Fruit fly (Drosophila melanogaster) whole organism, embryonic: ENCODE results near the gene jim.

Experiments
- CG1024 ChIP-seq: fragments of 200-800 bp; sonication (Bioruptor generic); IDR thresholded peaks from 2 replicates; pipeline ENCODE4 v1.3.6; 2022; ENCODE audit warnings: missing biosample characterization, missing genetic modification characterization
- CG10462 ChIP-seq: fragments of 200-800 bp; sonication (Bioruptor generic); optimal IDR thresholded peaks from 2 replicates; lab custom pipeline; 2016; ENCODE audit warnings: missing biosample characterization, missing genetic modification characterization
- CG11247 ChIP-seq: fragments of 200-800 bp; sonication (Bioruptor generic); IDR thresholded peaks from 2 replicates; pipeline ENCODE4 v1.3.6; 2022; ENCODE audit warnings: missing biosample characterization, missing genetic modification characterization
- CG12219 ChIP-seq: fragments of 200-800 bp; sonication (Bioruptor generic); optimal IDR thresholded peaks from 3 replicates; lab custom pipeline; 2018; ENCODE audit warnings: missing biosample characterization, mild to moderate bottlenecking, missing genetic modification characterization
- CG13296 ChIP-seq: fragments of 200-800 bp; sonication (Bioruptor generic); optimal IDR thresholded peaks from 3 replicates; lab custom pipeline; 2018; ENCODE audit warnings: missing biosample characterization, mild to moderate bottlenecking, missing genetic modification characterization
- CG14441 ChIP-seq: fragments of 200-800 bp; sonication (Bioruptor generic); IDR thresholded peaks from 2 replicates; pipeline ENCODE4 v1.3.6; 2022; ENCODE audit warnings: missing biosample characterization, missing genetic modification characterization
- CG14965 ChIP-seq: fragments of 200-800 bp; sonication (Bioruptor generic); optimal IDR thresholded peaks from 2 replicates; lab custom pipeline; 2016; ENCODE audit warnings: missing biosample characterization, missing genetic modification characterization, borderline replicate concordance
- CG16863 ChIP-seq: fragments of 200-800 bp; sonication (Bioruptor generic); optimal IDR thresholded peaks from 3 replicates; lab custom pipeline; 2016; ENCODE audit warnings: missing biosample characterization, missing genetic modification characterization
- CG17568 ChIP-seq: fragments of 200-800 bp; sonication (Bioruptor generic); optimal IDR thresholded peaks from 2 replicates; lab custom pipeline; 2018; ENCODE audit warnings: missing biosample characterization, mild to moderate bottlenecking, missing genetic modification characterization, moderate library complexity
- CG2116 ChIP-seq: fragments of 200-800 bp; sonication (Bioruptor generic); optimal IDR thresholded peaks from 3 replicates; lab custom pipeline; 2018; ENCODE audit warnings: missing biosample characterization, mild to moderate bottlenecking, missing genetic modification characterization
- CG32532 ChIP-seq: fragments of 200-800 bp; sonication (Bioruptor generic); IDR thresholded peaks from 2 replicates; pipeline ENCODE4 v1.3.6; 2022; ENCODE audit warnings: missing biosample characterization, missing genetic modification characterization
- CG33557 ChIP-seq: fragments of 200-800 bp; sonication (Bioruptor generic); optimal IDR thresholded peaks from 2 replicates; lab custom pipeline; 2019; ENCODE audit warnings: missing biosample characterization, mild to moderate bottlenecking, missing genetic modification characterization, moderate library complexity
- CG4282 ChIP-seq: fragments of 200-800 bp; sonication (Bioruptor generic); optimal IDR thresholded peaks from 2 replicates; lab custom pipeline; 2016; ENCODE audit warnings: missing biosample characterization, missing genetic modification characterization
- CG4730 ChIP-seq: fragments of 200-800 bp; sonication (Bioruptor generic); IDR thresholded peaks from 2 replicates; pipeline ENCODE4 v1.3.6; 2022; ENCODE audit warnings: missing biosample characterization, missing genetic modification characterization
- CG4820 ChIP-seq: fragments of 200-800 bp; sonication (Bioruptor generic); optimal IDR thresholded peaks from 3 replicates; lab custom pipeline; 2016; ENCODE audit warnings: missing biosample characterization, missing genetic modification characterization
- CG5953 ChIP-seq: fragments of 200-800 bp; sonication (Bioruptor generic); IDR thresholded peaks from 2 replicates; pipeline ENCODE4 v1.3.6; 2022; ENCODE audit warnings: missing biosample characterization, missing genetic modification characterization
- CG7271 ChIP-seq: fragments of 200-800 bp; sonication (Bioruptor generic); optimal IDR thresholded peaks from 2 replicates; lab custom pipeline; 2018; ENCODE audit warnings: missing biosample characterization, mild to moderate bottlenecking, missing genetic modification characterization, moderate library complexity
- CG8281 ChIP-seq: fragments of 200-800 bp; sonication (Bioruptor generic); optimal IDR thresholded peaks from 2 replicates; lab custom pipeline; 2018; ENCODE audit warnings: missing biosample characterization, mild to moderate bottlenecking, missing genetic modification characterization, moderate library complexity
- CG9727 ChIP-seq: fragments of 200-800 bp; sonication (Bioruptor generic); optimal IDR thresholded peaks from 3 replicates; lab custom pipeline; 2017; ENCODE audit warnings: missing biosample characterization, mild to moderate bottlenecking, missing genetic modification characterization
- CG9797 ChIP-seq: fragments of 200-800 bp; sonication (Bioruptor generic); optimal IDR thresholded peaks from 3 replicates; lab custom pipeline; 2018; ENCODE audit warnings: missing biosample characterization, mild to moderate bottlenecking, missing genetic modification characterization
- CoRest ChIP-seq: fragments of 200-800 bp; sonication (Bioruptor generic); optimal IDR thresholded peaks from 3 replicates; lab custom pipeline; 2018; ENCODE audit warnings: missing biosample characterization, mild to moderate bottlenecking, missing genetic modification characterization, moderate library complexity
- Dll ChIP-seq: fragments of 200-800 bp; sonication (Bioruptor generic); IDR thresholded peaks from 4 replicates; pipeline ENCODE4 v1.3.6; 2022; ENCODE audit warnings: missing biosample characterization, missing genetic modification characterization; ENCODE audit not compliant: partially characterized antibody
- Fer2 ChIP-seq: fragments of 200-800 bp; sonication (Bioruptor generic); optimal IDR thresholded peaks from 2 replicates; lab custom pipeline; 2018; ENCODE audit warnings: missing biosample characterization, mild to moderate bottlenecking, missing genetic modification characterization, moderate library complexity
- GATAe ChIP-seq: fragments of 200-800 bp; sonication (Bioruptor generic); conservative IDR thresholded peaks from 2 replicates; pipeline ENCODE4 v1.3.6; 2022; ENCODE audit warnings: missing biosample characterization, missing genetic modification characterization
- HLH4C ChIP-seq: fragments of 200-800 bp; sonication (Bioruptor generic); IDR thresholded peaks from 3 replicates; pipeline ENCODE4 v1.3.6; 2022; ENCODE audit warnings: missing biosample characterization, missing genetic modification characterization; ENCODE audit not compliant: partially characterized antibody
- Kr ChIP-seq: fragments of 200-800 bp; sonication (Bioruptor generic); optimal IDR thresholded peaks from 2 replicates; lab custom pipeline; 2017; ENCODE audit warnings: missing biosample characterization, mild to moderate bottlenecking, missing genetic modification characterization
- Lhr ChIP-seq: fragments of 200-800 bp; sonication (Bioruptor generic); optimal IDR thresholded peaks from 3 replicates; lab custom pipeline; 2017; ENCODE audit warnings: mild to moderate bottlenecking, missing biosample characterization, missing genetic modification reagents, missing genetic modification characterization
- Myb ChIP-seq: fragments of 200-800 bp; sonication (Bioruptor generic); optimal IDR thresholded peaks from 2 replicates; lab custom pipeline; 2016; ENCODE audit warnings: missing biosample characterization, missing genetic modification characterization
- Nf-YC ChIP-seq: fragments of 200-800 bp; optimal IDR thresholded peaks from 3 replicates; lab custom pipeline; 2019; ENCODE audit warnings: missing biosample characterization, mild to moderate bottlenecking, missing genetic modification characterization, moderate library complexity
- PHDP ChIP-seq: fragments of 200-800 bp; sonication (Bioruptor generic); optimal IDR thresholded peaks from 3 replicates; lab custom pipeline; 2018; ENCODE audit warnings: missing biosample characterization, mild to moderate bottlenecking, missing genetic modification characterization, moderate library complexity
- Ptx1 ChIP-seq: fragments of 200-800 bp; sonication (Bioruptor generic); IDR thresholded peaks from 2 replicates; pipeline ENCODE4 v1.3.6; 2022; ENCODE audit warnings: missing biosample characterization, missing genetic modification characterization
- Rx ChIP-seq: fragments of 200-800 bp; sonication (Bioruptor generic); IDR thresholded peaks from 2 replicates; pipeline ENCODE4 v1.3.6; 2022; ENCODE audit warnings: missing biosample characterization, missing genetic modification characterization
- Sox100B ChIP-seq: fragments of 200-800 bp; sonication (Bioruptor generic); optimal IDR thresholded peaks from 3 replicates; lab custom pipeline; 2018; ENCODE audit warnings: missing biosample characterization, mild to moderate bottlenecking, missing genetic modification characterization
- ase ChIP-seq: fragments of 200-800 bp; sonication (Bioruptor generic); IDR thresholded peaks from 3 replicates; pipeline ENCODE4 v1.3.6; 2022; ENCODE audit warnings: missing biosample characterization, missing genetic modification characterization
- cato ChIP-seq: fragments of 200-800 bp; sonication (Bioruptor generic); optimal IDR thresholded peaks from 2 replicates; lab custom pipeline; 2016; ENCODE audit warnings: missing biosample characterization, missing genetic modification characterization, borderline replicate concordance
- ftz-f1 ChIP-seq: fragments of 200-800 bp; sonication (Bioruptor generic); optimal IDR thresholded peaks from 2 replicates; lab custom pipeline; 2016; ENCODE audit warnings: missing biosample characterization, missing genetic modification characterization
- gro ChIP-seq: fragments of 200-800 bp; sonication (Bioruptor generic); optimal IDR thresholded peaks from 2 replicates; lab custom pipeline; 2016; ENCODE audit warnings: missing biosample characterization, missing genetic modification characterization
- gsb-n ChIP-seq: fragments of 200-800 bp; sonication (Bioruptor generic); optimal IDR thresholded peaks from 3 replicates; lab custom pipeline; 2018; ENCODE audit warnings: missing biosample characterization, mild to moderate bottlenecking, missing genetic modification characterization
- ham ChIP-seq: fragments of 200-800 bp; sonication (Bioruptor generic); IDR thresholded peaks from 2 replicates; pipeline ENCODE4 v1.3.6; 2022; ENCODE audit warnings: missing biosample characterization, missing genetic modification characterization
- insv ChIP-seq, 2 experiments: fragments of 200-800 bp; sonication (Bioruptor generic); optimal IDR thresholded peaks; 3 replicates each; lab custom pipeline; 2016 to 2018; ENCODE audit warnings: missing biosample characterization in 2 of 2, missing genetic modification characterization in 2 of 2
- jigr1 ChIP-seq: fragments of 200-800 bp; sonication (Bioruptor generic); IDR thresholded peaks from 3 replicates; pipeline ENCODE4 v1.3.6; 2022; ENCODE audit warnings: missing biosample characterization, missing genetic modification characterization
- nerfin-1 ChIP-seq: fragments of 200-800 bp; sonication (Bioruptor generic); optimal IDR thresholded peaks from 3 replicates; lab custom pipeline; 2019; ENCODE audit warnings: missing biosample characterization, mild to moderate bottlenecking, missing genetic modification characterization, moderate library complexity
- oc ChIP-seq: fragments of 200-800 bp; sonication (Bioruptor generic); optimal IDR thresholded peaks from 2 replicates; lab custom pipeline; 2018; ENCODE audit warnings: missing biosample characterization, mild to moderate bottlenecking, missing genetic modification characterization, moderate library complexity
- otp ChIP-seq: fragments of 200-800 bp; sonication (Bioruptor generic); IDR thresholded peaks from 3 replicates; pipeline ENCODE4, ENCODE4 v1.3.6; 2022; ENCODE audit warnings: missing biosample characterization, missing genetic modification characterization
- phol ChIP-seq: fragments of 200-800 bp; sonication (Bioruptor generic); optimal IDR thresholded peaks from 3 replicates; lab custom pipeline; 2018; ENCODE audit warnings: missing biosample characterization, mild to moderate bottlenecking, missing genetic modification characterization, moderate library complexity
- pnt ChIP-seq: fragments of 200-800 bp; sonication (Bioruptor generic); optimal IDR thresholded peaks from 3 replicates; lab custom pipeline; 2016; ENCODE audit warnings: missing biosample characterization, missing genetic modification characterization
- psq ChIP-seq: fragments of 200-800 bp; sonication (Bioruptor generic); optimal IDR thresholded peaks from 2 replicates; lab custom pipeline; 2017; ENCODE audit warnings: missing biosample characterization, missing genetic modification characterization
- repo ChIP-seq: fragments of 200-800 bp; sonication (Bioruptor generic); optimal IDR thresholded peaks from 2 replicates; lab custom pipeline; 2016; ENCODE audit warnings: missing biosample characterization, missing genetic modification characterization
- sd ChIP-seq: fragments of 200-800 bp; sonication (Bioruptor generic); optimal IDR thresholded peaks from 3 replicates; lab custom pipeline; 2018; ENCODE audit warnings: missing biosample characterization, mild to moderate bottlenecking, missing genetic modification characterization, moderate library complexity
- shn ChIP-seq: fragments of 200-800 bp; sonication (Bioruptor generic); optimal IDR thresholded peaks from 3 replicates; lab custom pipeline; 2016; ENCODE audit warnings: missing biosample characterization, missing genetic modification characterization
- zen ChIP-seq: fragments of 200-800 bp; sonication (Bioruptor generic); optimal IDR thresholded peaks from 3 replicates; lab custom pipeline; 2018; ENCODE audit warnings: missing biosample characterization, mild to moderate bottlenecking, missing genetic modification characterization, moderate library complexity

Gene jim

dm6 chr3L:22868070-22868469, 33.1 kb upstream of the jim start, which contains the start of gene EMC4 (continued):
- no peak for TF ChIP-seq insv (GFP tag; optimal IDR thresholded peaks at IDR 0.05; lab: Kevin White, UChicago)
- TF ChIP-seq ftz-f1 (GFP tag; lab: Kevin White, UChicago), result no peak
- TF ChIP-seq HLH4C (GFP tag; lab: Robert Waterston, UW), result peak; percentile 72
- no peak for TF ChIP-seq Kr
- TF ChIP-seq CG1024 (GFP tag; lab: Robert Waterston, UW), result no peak
- no peak for TF ChIP-seq GATAe (GFP tag; lab: Robert Waterston, UW)
- TF ChIP-seq CG10462, result no peak
- no peak for TF ChIP-seq Sox100B (GFP tag; lab: Kevin White, UChicago)
- peak; percentile 76 for TF ChIP-seq Dll (GFP tag; lab: Robert Waterston, UW)
- TF ChIP-seq pnt (GFP tag; lab: Kevin White, UChicago), result no peak
- peak; percentile 28 for TF ChIP-seq CG13296 (GFP tag; lab: Kevin White, UChicago)
- TF ChIP-seq Ptx1 (GFP tag; lab: Robert Waterston, UW), result no peak
- TF ChIP-seq CG9797 (GFP tag; lab: Kevin White, UChicago), result peak; percentile 24
- no peak for TF ChIP-seq CG9727 (GFP tag; lab: Kevin White, UChicago)
- no peak for TF ChIP-seq CG33557
- peak; percentile 14 for TF ChIP-seq nerfin-1
- no peak for TF ChIP-seq cato (GFP tag; lab: Kevin White, UChicago)
- no peak for TF ChIP-seq oc (tag; lab: Kevin White, UChicago)
- peak; percentile 24 for TF ChIP-seq shn (GFP tag; lab: Kevin White, UChicago)
- no peak for TF ChIP-seq ase (GFP tag; lab: Robert Waterston, UW)
- no peak for TF ChIP-seq otp (GFP tag; lab: Robert Waterston, UW)
- peak; percentile 34 for TF ChIP-seq CoRest (tag; lab: Kevin White, UChicago)
- TF ChIP-seq ham, result no peak
- no peak for TF ChIP-seq CG8281 (tag; lab: Kevin White, UChicago)
- TF ChIP-seq CG14441, result no peak
- TF ChIP-seq CG16863 (GFP tag; lab: Kevin White, UChicago), result peak; percentile 35
- TF ChIP-seq CG2116 (GFP tag; lab: Kevin White, UChicago), result peak; percentile 93
- TF ChIP-seq gro (GFP tag; lab: Kevin White, UChicago), result peak; percentile 76
- TF ChIP-seq Myb (GFP tag; lab: Kevin White, UChicago), result peak; percentile 51
- no peak for TF ChIP-seq Rx (GFP tag; lab: Robert Waterston, UW)
- no peak for TF ChIP-seq Fer2 (tag; lab: Kevin White, UChicago)
- TF ChIP-seq jigr1 (GFP tag; lab: Robert Waterston, UW), result no peak
- peak; percentile 15; the same call in 1 of the 2 replicates for TF ChIP-seq CG11247
- no peak for TF ChIP-seq CG4282 (GFP tag; lab: Kevin White, UChicago)
- peak; percentile 8 for TF ChIP-seq CG17568 (GFP tag; lab: Kevin White, UChicago)
- peak; percentile 23; the same call in 1 of the 2 replicates for TF ChIP-seq CG32532 (GFP tag; lab: Robert Waterston, UW)
- TF ChIP-seq phol (tag; lab: Kevin White, UChicago), result peak; percentile 87
- no peak for TF ChIP-seq CG7271 (tag; lab: Kevin White, UChicago)
- peak; percentile 17 for TF ChIP-seq Lhr
- no peak for TF ChIP-seq CG5953 (GFP tag; lab: Robert Waterston, UW)
- TF ChIP-seq CG12219, result no peak
- no peak for TF ChIP-seq psq (GFP tag; lab: Kevin White, UChicago)
- peak; percentile 44 for TF ChIP-seq zen (tag; lab: Kevin White, UChicago)
- TF ChIP-seq sd (tag; lab: Kevin White, UChicago), result no peak
- no peak for TF ChIP-seq CG4820
- TF ChIP-seq PHDP (tag; lab: Kevin White, UChicago), result peak; percentile 15
- TF ChIP-seq CG14965 (GFP tag; lab: Kevin White, UChicago), result no peak
- peak; percentile 57 for TF ChIP-seq Nf-YC (tag; lab: Kevin White, UChicago)
- TF ChIP-seq gsb-n, result peak; percentile 11
- no peak for TF ChIP-seq CG4730
- peak; percentile 11 for TF ChIP-seq repo (GFP tag; lab: Kevin White, UChicago)
